Worm (Caenorhabditis elegans) whole organism, young adult: ENCODE measurements around the gene EGAP2.2.

Source experiments
- F22D6.2 ChIP-seq: sonication (generic microtip); optimal IDR thresholded peaks from 2 replicates; lab custom pipeline; 2016; ENCODE audit warnings: mild to moderate bottlenecking, missing genetic modification characterization, missing compliant biosample characterization
- F37B4.10 ChIP-seq: fragments of 200-800 bp; sonication (Bioruptor generic); IDR thresholded peaks from 2 replicates; pipeline ENCODE4 v1.3.6; 2022; ENCODE audit warnings: missing genetic modification characterization, missing compliant biosample characterization
- F39B2.1 ChIP-seq: fragments of 200-800 bp; sonication (Bioruptor generic); IDR thresholded peaks from 2 replicates; pipeline ENCODE4 v1.3.6; 2022; ENCODE audit warnings: missing genetic modification reagents, missing genetic modification characterization, missing compliant biosample characterization
- K11D2.4 ChIP-seq: fragments of 200-800 bp; sonication (Bioruptor generic); IDR thresholded peaks from 2 replicates; pipeline ENCODE4 v1.3.6; 2022; ENCODE audit warnings: missing genetic modification reagents, missing genetic modification characterization, missing compliant biosample characterization
- K12H6.12 ChIP-seq: fragments of 200-800 bp; sonication (Bioruptor generic); optimal IDR thresholded peaks from 2 replicates; lab custom pipeline; 2018; ENCODE audit warnings: mild to moderate bottlenecking, missing genetic modification characterization, missing compliant biosample characterization
- T26A5.8 ChIP-seq: sonication (generic microtip); optimal IDR thresholded peaks from 2 replicates; lab custom pipeline; 2016; ENCODE audit warnings: missing genetic modification characterization, missing compliant biosample characterization
- Y56A3A.18 ChIP-seq: fragments of 200-800 bp; sonication (Bioruptor generic); IDR thresholded peaks from 2 replicates; pipeline ENCODE4 v1.3.6; 2022; ENCODE audit warnings: missing genetic modification reagents, missing genetic modification characterization, missing compliant biosample characterization
- Y67H2A.10 ChIP-seq: fragments of 200-800 bp; sonication (Bioruptor generic); conservative IDR thresholded peaks from 2 replicates; pipeline ENCODE4 v1.3.6; 2022; ENCODE audit warnings: missing genetic modification reagents, missing genetic modification characterization, missing compliant biosample characterization
- atf-7 ChIP-seq: sonication (generic microtip); optimal IDR thresholded peaks from 2 replicates; lab custom pipeline; 2017; ENCODE audit warnings: mild to moderate bottlenecking, missing genetic modification characterization, missing compliant biosample characterization
- attf-3 ChIP-seq: fragments of 200-800 bp; sonication (Bioruptor generic); conservative IDR thresholded peaks from 2 replicates; pipeline ENCODE4 v1.3.6; 2022; ENCODE audit warnings: missing genetic modification reagents, missing genetic modification characterization, missing compliant biosample characterization
- cebp-1 ChIP-seq, 2 experiments: fragments of 200-800 bp in 1 of 2; sonication (Bioruptor generic) in 1 of 2; sonication (generic microtip) in 1 of 2; IDR thresholded peaks in 1 of 2; optimal IDR thresholded peaks in 1 of 2; 2 replicates each; pipeline versions ENCODE4 v1.3.6 to Lab custom; 2017 to 2022; ENCODE audit warnings: missing compliant biosample characterization in 2 of 2, missing genetic modification characterization in 2 of 2, mild to moderate bottlenecking in 1 of 2, missing genetic modification reagents in 1 of 2, moderate library complexity in 1 of 2
- chd-7 ChIP-seq: sonication (generic microtip); optimal IDR thresholded peaks from 2 replicates; lab custom pipeline; 2016; ENCODE audit warnings: mild to moderate bottlenecking, missing genetic modification characterization, moderate library complexity, missing compliant biosample characterization
- die-1 ChIP-seq: sonication (generic microtip); optimal IDR thresholded peaks from 2 replicates; lab custom pipeline; 2016; ENCODE audit warnings: missing genotype, mild to moderate bottlenecking, missing genetic modification characterization, missing compliant biosample characterization
- dox-1 ChIP-seq: fragments of 200-800 bp; sonication (Bioruptor generic); IDR thresholded peaks from 2 replicates; pipeline ENCODE4 v1.3.6; 2022; ENCODE audit warnings: missing genetic modification reagents, missing genetic modification characterization, missing compliant biosample characterization
- gei-17 ChIP-seq: fragments of 200-800 bp; sonication (Bioruptor generic); optimal IDR thresholded peaks from 2 replicates; lab custom pipeline; 2018; ENCODE audit warnings: mild to moderate bottlenecking, missing genetic modification characterization, missing compliant biosample characterization
- let-607 ChIP-seq, 2 experiments: fragments of 200-800 bp in 1 of 2; sonication (Bioruptor generic) in 1 of 2; sonication (generic microtip) in 1 of 2; optimal IDR thresholded peaks; 2 replicates each; lab custom pipeline; 2016 to 2018; ENCODE audit warnings: mild to moderate bottlenecking in 2 of 2, missing compliant biosample characterization in 2 of 2, missing genetic modification characterization in 2 of 2, moderate library complexity in 2 of 2, missing genotype in 1 of 2
- lir-1 ChIP-seq: fragments of 200-800 bp; sonication (Bioruptor generic); conservative IDR thresholded peaks from 2 replicates; pipeline ENCODE4 v1.3.6; 2022; ENCODE audit warnings: missing genetic modification reagents, missing genetic modification characterization, missing compliant biosample characterization
- madf-3 ChIP-seq: fragments of 200-800 bp; sonication (Bioruptor generic); IDR thresholded peaks from 2 replicates; pipeline ENCODE4 v1.3.6; 2022; ENCODE audit warnings: missing genetic modification reagents, missing genetic modification characterization, missing compliant biosample characterization
- madf-6 ChIP-seq: fragments of 200-800 bp; sonication (Bioruptor generic); IDR thresholded peaks from 2 replicates; pipeline ENCODE4 v1.3.6; 2022; ENCODE audit warnings: missing genetic modification reagents, missing genetic modification characterization, missing compliant biosample characterization
- madf-8 ChIP-seq: fragments of 200-800 bp; sonication (Bioruptor generic); conservative IDR thresholded peaks from 2 replicates; pipeline ENCODE4 v1.3.6; 2022; ENCODE audit warnings: missing genetic modification reagents, missing genetic modification characterization, missing compliant biosample characterization
- mcd-1 ChIP-seq: fragments of 200-800 bp; sonication (Bioruptor generic); IDR thresholded peaks from 2 replicates; pipeline ENCODE4 v1.3.6; 2022; ENCODE audit warnings: missing genetic modification reagents, missing genetic modification characterization, missing compliant biosample characterization
- mes-4 ChIP-seq: sonication (generic microtip); optimal IDR thresholded peaks from 2 replicates; lab custom pipeline; 2016; ENCODE audit warnings: missing genotype, missing genetic modification characterization, missing compliant biosample characterization
- mxl-1 ChIP-seq: sonication (generic microtip); optimal IDR thresholded peaks from 2 replicates; lab custom pipeline; 2016; ENCODE audit warnings: missing genetic modification characterization, missing compliant biosample characterization
- nhr-80 ChIP-seq: sonication (generic microtip); optimal IDR thresholded peaks from 2 replicates; lab custom pipeline; 2016; ENCODE audit warnings: missing genetic modification characterization, missing compliant biosample characterization
- repo-1 ChIP-seq: sonication (generic microtip); optimal IDR thresholded peaks from 2 replicates; lab custom pipeline; 2017; ENCODE audit warnings: mild to moderate bottlenecking, missing genetic modification characterization, missing compliant biosample characterization
- rpc-1 ChIP-seq, 2 experiments: fragments of 150-350 bp in 1 of 2; sonication (generic microtip) in 1 of 2; optimal IDR thresholded peaks; 2 replicates each; lab custom pipeline; 2014 to 2018; ENCODE audit warnings: missing biosample characterization in 1 of 2, missing genetic modification characterization in 1 of 2, missing genetic modification reagents in 1 of 2, missing genotype in 1 of 2
- snpc-4 ChIP-seq, 5 experiments: fragments of 150-350 bp in 1 of 5; sonication (generic microtip) in 4 of 5; optimal IDR thresholded peaks; 2 replicates each; lab custom pipeline; 2014 to 2018; ENCODE audit warnings: missing genetic modification characterization in 5 of 5, missing biosample characterization in 3 of 5, antibody characterized with exemption in 2 of 5, mild to moderate bottlenecking in 2 of 5, missing compliant biosample characterization in 2 of 5, missing genotype in 2 of 5, moderate library complexity in 2 of 5, missing genetic modification reagents in 1 of 5
- tbp1 ChIP-seq: fragments of 200-800 bp; sonication (Bioruptor generic); optimal IDR thresholded peaks from 2 replicates; lab custom pipeline; 2018; ENCODE audit warnings: mild to moderate bottlenecking, missing genetic modification characterization, missing compliant biosample characterization
- tbx-9 ChIP-seq: sonication (generic microtip); optimal IDR thresholded peaks from 2 replicates; lab custom pipeline; 2016; ENCODE audit warnings: borderline replicate concordance, missing genetic modification characterization, inconsistent platforms, missing compliant biosample characterization
- zfh-2 ChIP-seq: fragments of 200-800 bp; sonication (Bioruptor generic); conservative IDR thresholded peaks from 2 replicates; pipeline ENCODE4 v1.3.6; 2022; ENCODE audit warnings: missing genetic modification reagents, missing genetic modification characterization, missing compliant biosample characterization
- ztf-26 ChIP-seq: sonication (generic microtip); optimal IDR thresholded peaks from 2 replicates; lab custom pipeline; 2017; ENCODE audit warnings: missing genetic modification characterization, missing compliant biosample characterization
- ztf-6 ChIP-seq: fragments of 200-800 bp; sonication (Bioruptor generic); IDR thresholded peaks from 2 replicates; pipeline ENCODE4 v1.3.6; 2022; ENCODE audit warnings: missing genetic modification reagents, missing genetic modification characterization, missing compliant biosample characterization

Gene EGAP2.2

DNA sequence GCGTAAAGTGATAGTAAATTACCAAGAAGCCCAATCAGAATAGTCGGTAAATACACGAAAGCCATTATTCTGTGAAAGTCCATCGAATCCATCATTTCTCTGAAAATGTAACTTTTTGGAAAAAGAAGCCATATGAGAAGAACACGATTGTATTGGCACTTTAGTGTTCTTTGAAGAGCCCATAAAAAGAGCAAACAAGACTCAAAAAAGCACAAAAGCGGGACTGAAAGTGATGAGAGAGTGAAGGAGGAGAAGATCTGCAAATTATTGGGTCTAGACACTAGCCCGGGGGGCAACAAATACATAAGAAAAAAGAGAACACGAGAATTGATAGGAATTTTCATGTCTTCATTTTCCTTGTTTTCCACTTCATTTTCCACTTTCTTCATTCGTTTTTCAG is 25.7 kb downstream of the EGAP2.2 start, which contains the start of gene frpr-4:
frpr-4 (minus strand) TSS at position 101 of the 400 bp plus-strand sequence.
- TF ChIP-seq rpc-1 (optimal IDR thresholded peaks at IDR 0.05; lab: Kevin White, UChicago) (no peak), rpc-1 (tag; optimal IDR thresholded peaks at IDR 0.05; lab: Kevin White, UChicago) (no peak), let-607 (tag; optimal IDR thresholded peaks at IDR 0.05; lab: Kevin White, UChicago) (no peak), ztf-6 (GFP tag; lab: Robert Waterston, UW) (no peak), lir-1 (no peak), gei-17 (GFP tag; lab: Kevin White, UChicago) (no peak), mcd-1 (no peak), F37B4.10 (GFP tag; lab: Robert Waterston, UW) (no peak), dox-1 (GFP tag; lab: Robert Waterston, UW) (no peak), Y56A3A.18 (GFP tag; lab: Robert Waterston, UW) (no peak), ztf-26 (tag; lab: Kevin White, UChicago) (no peak), madf-8 (GFP tag; lab: Robert Waterston, UW) (no peak)

DNA sequence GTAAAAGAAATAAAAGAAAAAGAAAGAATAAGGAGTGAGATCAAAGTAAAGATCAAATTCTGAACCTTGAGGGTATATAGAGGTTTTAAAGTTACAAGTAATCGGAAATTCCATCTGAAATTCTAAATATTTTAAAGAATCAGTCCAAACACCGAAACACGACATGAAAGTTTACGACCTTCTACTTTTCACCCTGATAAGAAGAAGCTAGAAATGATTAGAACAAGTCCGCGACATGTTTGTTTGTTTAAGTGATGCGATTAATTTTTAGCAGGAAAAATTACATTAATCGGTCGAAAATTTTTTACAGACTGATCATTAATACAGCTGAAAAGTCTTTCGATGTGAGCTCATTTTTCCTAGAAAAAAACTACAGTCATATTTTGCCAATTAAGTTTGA is 35.0 kb downstream of the EGAP2.2 start:
- TF ChIP-seq die-1 (tag; lab: Kevin White, UChicago), result no peak

DNA sequence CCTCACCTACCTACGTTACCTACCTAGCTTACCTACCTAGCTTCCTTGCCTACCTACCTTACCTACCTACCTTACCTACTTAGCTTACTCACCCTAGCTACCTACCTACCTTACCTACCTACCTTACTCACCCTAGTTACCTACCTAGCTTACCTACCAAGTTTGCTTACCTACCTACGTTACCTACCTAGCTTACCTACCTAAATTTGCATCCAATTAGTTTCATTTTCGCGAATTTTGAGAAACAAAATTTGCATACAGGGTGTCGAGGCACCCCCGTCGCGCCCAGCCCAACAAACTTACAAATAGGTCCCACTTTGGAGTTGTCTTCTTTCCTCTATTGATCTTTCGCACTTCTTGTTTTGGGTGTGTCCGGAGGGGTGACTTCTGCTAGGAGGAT is 39.3 kb downstream of the EGAP2.2 start:
- no peak for TF ChIP-seq mes-4 (tag; lab: Kevin White, UChicago)
- no peak for TF ChIP-seq cebp-1 (GFP tag; IDR thresholded peaks at IDR 0.05; lab: Robert Waterston, UW)
- no peak for TF ChIP-seq cebp-1 (tag; optimal IDR thresholded peaks at IDR 0.05; lab: Kevin White, UChicago)
- no peak for TF ChIP-seq snpc-4 (GFP tag; optimal IDR thresholded peaks at IDR 0.05; lab: Kevin White, UChicago)
- no peak for TF ChIP-seq snpc-4 (tag; optimal IDR thresholded peaks at IDR 0.05; lab: Kevin White, UChicago)
- TF ChIP-seq tbx-9, result no peak
- TF ChIP-seq F22D6.2 (tag; lab: Kevin White, UChicago), result no peak
- no peak for TF ChIP-seq tbp1 (GFP tag; lab: Kevin White, UChicago)
- TF ChIP-seq, all 124 proteins: peak for 0

DNA sequence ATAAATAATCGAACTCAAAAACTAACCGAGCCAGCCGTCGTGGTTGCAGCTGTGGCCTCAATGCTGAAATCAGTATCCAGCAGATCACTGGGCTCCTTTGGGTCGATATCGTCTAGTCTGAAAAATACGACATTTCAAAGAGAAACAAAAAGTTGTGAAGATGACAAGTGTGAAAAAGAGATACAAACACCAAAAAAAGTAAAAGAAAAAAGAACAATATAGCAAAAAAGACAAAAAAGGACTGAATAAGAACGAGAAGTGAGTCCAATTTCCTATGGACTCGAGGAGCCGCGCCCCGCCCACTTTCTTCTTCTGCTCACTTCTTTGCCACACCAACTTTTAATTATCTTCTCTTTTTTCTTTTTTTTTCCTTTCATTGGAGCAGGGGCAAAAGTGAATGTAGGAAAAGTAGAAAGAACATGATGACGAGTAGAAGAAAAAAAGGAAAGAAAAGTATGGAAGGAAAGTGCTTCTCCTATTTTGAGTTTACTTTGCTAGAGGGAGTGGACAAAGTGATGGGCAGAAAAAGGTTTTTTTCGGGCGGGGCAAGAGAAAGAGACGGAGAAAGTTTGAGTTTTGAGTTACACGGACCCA is 42.1 kb downstream of the EGAP2.2 start, which contains the start of gene drn-1:
drn-1 (minus strand) TSS at position 117 of the 594 bp plus-strand sequence.
- TF ChIP-seq repo-1 (no peak), Y67H2A.10 (GFP tag; lab: Robert Waterston, UW) (no peak), mxl-1 (tag; lab: Kevin White, UChicago) (no peak), attf-3 (no peak), K11D2.4 (no peak), tbx-9 (no peak), atf-7 (tag; lab: Kevin White, UChicago) (no peak), F39B2.1 (GFP tag; lab: Robert Waterston, UW) (no peak), madf-3 (GFP tag; lab: Robert Waterston, UW) (no peak), madf-6 (no peak)
- TF ChIP-seq, all 124 proteins: peak for 0

DNA sequence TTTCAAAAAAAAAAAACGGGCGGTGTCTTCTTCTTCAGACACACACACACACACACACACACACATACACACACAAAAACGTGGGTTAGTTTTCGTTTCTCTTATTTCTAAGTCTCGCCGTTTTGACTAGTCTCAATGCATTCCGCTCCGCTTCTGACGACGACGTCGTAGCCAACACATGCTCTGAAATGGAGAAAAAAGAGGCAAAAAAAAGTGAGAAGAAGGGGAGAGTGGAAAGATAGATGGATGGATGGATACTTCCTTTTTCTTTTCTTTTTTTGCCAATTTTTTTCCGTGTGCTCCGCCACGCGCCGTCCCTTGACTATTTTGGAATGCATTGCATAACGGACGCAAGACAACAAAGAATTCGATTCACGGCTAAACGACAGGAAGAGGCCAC is 47.0 kb downstream of the EGAP2.2 start:
- TF ChIP-seq T26A5.8 (tag; lab: Kevin White, UChicago), result no peak
- peak; percentile 33 for TF ChIP-seq K12H6.12 (tag; lab: Kevin White, UChicago)
- peak; percentile 11 for TF ChIP-seq chd-7 (tag; lab: Kevin White, UChicago)
- 0 out of 2 replicates have a peak, but pooled peaks have one; percentile 30 for TF ChIP-seq zfh-2 (GFP tag; lab: Robert Waterston, UW)
- no peak for TF ChIP-seq nhr-80 (tag; lab: Kevin White, UChicago)
